Worm (Caenorhabditis elegans): Measurements from ENCODE around the gene pes-23.

Gene pes-23

DNA sequence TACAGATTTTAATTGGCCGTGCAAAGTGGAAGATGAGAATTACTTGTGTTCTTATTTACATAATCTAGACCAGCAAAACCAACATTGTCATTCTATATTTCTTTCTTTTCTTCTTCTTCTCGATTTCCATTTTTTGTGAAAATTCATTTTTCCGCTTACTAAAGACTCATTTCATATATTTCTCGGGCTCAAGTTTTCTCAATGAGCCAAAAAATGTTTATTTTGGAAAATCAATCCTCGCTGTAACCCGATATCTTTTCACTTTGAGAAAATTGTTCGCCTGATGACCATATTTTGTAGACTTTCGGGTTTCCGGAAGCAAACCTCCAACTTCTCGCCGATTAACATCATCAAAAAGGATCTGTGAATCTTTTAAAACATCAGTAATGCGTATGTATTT is 12.8 kb downstream of the pes-23 start, which contains the start of gene nhx-4:
Gene nhx-4 (plus strand): TSS at position 301 of the 400 bp plus-strand sequence.
- TF ChIP-seq ceh-36 (tag; optimal IDR thresholded peaks at IDR 0.05) (no peak), B0310.2 (tag; optimal IDR thresholded peaks at IDR 0.05) (no peak), hnd-1 (tag; optimal IDR thresholded peaks at IDR 0.05) (no peak), ets-7 (tag; optimal IDR thresholded peaks at IDR 0.05) (no peak), aly-1 (tag; optimal IDR thresholded peaks at IDR 0.05) (no peak), pes-1 (GFP tag; IDR thresholded peaks at IDR 0.05) (no peak), ceh-13 (GFP tag; optimal IDR thresholded peaks at IDR 0.05) (no peak), sea-1 (GFP tag; conservative IDR thresholded peaks at IDR 0.05) (no peak), scrt-1 (GFP tag; IDR thresholded peaks at IDR 0.05) (no peak), ama-1 (optimal IDR thresholded peaks at IDR 0.05) (no peak), hmbx-1 (tag; optimal IDR thresholded peaks at IDR 0.05) (no peak), tbx-37 (GFP tag; conservative IDR thresholded peaks at IDR 0.05) (no peak), tra-4 (tag; optimal IDR thresholded peaks at IDR 0.05) (no peak), hmg-4 (GFP tag; optimal IDR thresholded peaks at IDR 0.05) (no peak), tbx-11 (GFP tag; IDR thresholded peaks at IDR 0.05) (no peak), F13C5.2 (tag; optimal IDR thresholded peaks at IDR 0.05) (no peak)

DNA sequence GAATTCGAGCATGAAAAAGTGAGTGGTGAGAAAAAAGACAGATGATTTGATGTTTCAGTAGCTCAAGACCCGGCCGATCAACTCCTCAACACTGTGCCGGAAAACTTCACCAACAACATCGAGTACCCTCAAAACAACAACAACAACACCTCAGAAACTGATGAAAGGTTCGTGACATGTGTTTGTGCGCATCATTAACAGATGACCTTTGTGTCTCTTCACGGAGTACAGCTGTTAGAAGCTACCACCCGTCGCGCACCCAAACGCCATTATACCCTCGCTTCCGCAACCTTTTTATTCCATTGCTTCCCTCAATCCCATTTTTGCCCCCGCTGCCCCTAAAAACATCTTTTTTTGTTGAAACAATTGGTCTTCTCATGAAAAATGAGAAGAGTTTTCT is 14.1 kb downstream of the pes-23 start:
- TF ChIP-seq ceh-13 (GFP tag; optimal IDR thresholded peaks at IDR 0.05) (no peak), tbx-37 (GFP tag; conservative IDR thresholded peaks at IDR 0.05) (no peak), F13C5.2 (tag; optimal IDR thresholded peaks at IDR 0.05) (no peak), sea-1 (GFP tag; conservative IDR thresholded peaks at IDR 0.05) (no peak), flt-1 (GFP tag; IDR thresholded peaks at IDR 0.05) (no peak), aly-1 (tag; optimal IDR thresholded peaks at IDR 0.05) (no peak)

DNA sequence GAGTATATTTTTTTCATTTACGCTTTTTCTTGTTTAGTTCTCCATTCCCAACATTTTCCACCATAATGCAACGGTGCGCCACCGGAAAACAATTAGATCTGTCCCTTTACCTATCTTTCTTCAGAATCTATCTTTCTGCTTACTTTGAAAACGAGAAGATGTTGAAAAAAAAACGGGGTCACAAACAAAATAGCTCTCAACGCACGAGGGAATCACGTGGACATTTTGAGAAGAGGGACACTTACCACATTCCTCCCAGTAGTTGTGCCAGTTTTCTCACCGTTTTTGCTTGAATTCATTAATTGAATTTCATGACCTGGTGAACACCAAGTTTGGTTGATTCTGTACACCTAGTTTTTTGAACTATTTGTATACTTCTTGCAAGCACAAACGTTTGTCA is 15.0 kb downstream of the pes-23 start:
- TF ChIP-seq tra-4 (tag; optimal IDR thresholded peaks at IDR 0.05), result no peak
- no peak for TF ChIP-seq tbx-11 (GFP tag; IDR thresholded peaks at IDR 0.05)
- no peak for TF ChIP-seq F13C5.2 (tag; optimal IDR thresholded peaks at IDR 0.05)
- no peak for TF ChIP-seq tbx-37 (GFP tag; conservative IDR thresholded peaks at IDR 0.05)
- no peak for TF ChIP-seq hnd-1 (tag; optimal IDR thresholded peaks at IDR 0.05)
- no peak for TF ChIP-seq B0310.2 (tag; optimal IDR thresholded peaks at IDR 0.05)
- TF ChIP-seq ceh-36 (tag; optimal IDR thresholded peaks at IDR 0.05), result no peak
- no peak for TF ChIP-seq ceh-13 (GFP tag; optimal IDR thresholded peaks at IDR 0.05)
- no peak for TF ChIP-seq scrt-1 (GFP tag; IDR thresholded peaks at IDR 0.05)
- TF ChIP-seq aly-1 (tag; optimal IDR thresholded peaks at IDR 0.05), result no peak
- no peak for TF ChIP-seq ets-7 (tag; optimal IDR thresholded peaks at IDR 0.05)
- TF ChIP-seq ama-1 (optimal IDR thresholded peaks at IDR 0.05), result no peak
- no peak for TF ChIP-seq sea-1 (GFP tag; conservative IDR thresholded peaks at IDR 0.05)
- no peak for TF ChIP-seq hmbx-1 (tag; optimal IDR thresholded peaks at IDR 0.05)
- TF ChIP-seq flt-1 (GFP tag; IDR thresholded peaks at IDR 0.05), result no peak
- TF ChIP-seq pes-1 (GFP tag; IDR thresholded peaks at IDR 0.05), result no peak

- TF ChIP-seq ets-7 (tag; optimal IDR thresholded peaks at IDR 0.05) (no peak), hmbx-1 (tag; optimal IDR thresholded peaks at IDR 0.05) (no peak), ceh-13 (GFP tag; optimal IDR thresholded peaks at IDR 0.05) (no peak), tra-4 (tag; optimal IDR thresholded peaks at IDR 0.05) (no peak), B0310.2 (tag; optimal IDR thresholded peaks at IDR 0.05) (no peak), tbx-37 (GFP tag; conservative IDR thresholded peaks at IDR 0.05) (no peak), hmg-4 (GFP tag; optimal IDR thresholded peaks at IDR 0.05) (no peak), ceh-36 (tag; optimal IDR thresholded peaks at IDR 0.05) (no peak), scrt-1 (GFP tag; IDR thresholded peaks at IDR 0.05) (no peak), hnd-1 (tag; optimal IDR thresholded peaks at IDR 0.05) (no peak)
These were observed 19.0 kb downstream of the pes-23 start for ce11 chrX:6920132-6920531.

ce11 chrX:6924461-6924860 is 23.3 kb downstream of the pes-23 start, which contains the start of gene otpl-3:
Gene otpl-3, minus strand, starts transcription at chrX:6924764.
- TF ChIP-seq sea-1 (GFP tag; conservative IDR thresholded peaks at IDR 0.05) (no peak), tbx-11 (GFP tag; IDR thresholded peaks at IDR 0.05) (no peak), tra-4 (tag; optimal IDR thresholded peaks at IDR 0.05) (no peak), tbx-37 (GFP tag; conservative IDR thresholded peaks at IDR 0.05) (no peak), B0310.2 (tag; optimal IDR thresholded peaks at IDR 0.05) (no peak), hmbx-1 (tag; optimal IDR thresholded peaks at IDR 0.05) (no peak), ceh-13 (GFP tag; optimal IDR thresholded peaks at IDR 0.05) (no peak), ceh-36 (tag; optimal IDR thresholded peaks at IDR 0.05) (no peak), hnd-1 (tag; optimal IDR thresholded peaks at IDR 0.05) (no peak), hmg-4 (GFP tag; optimal IDR thresholded peaks at IDR 0.05) (no peak), aly-1 (tag; optimal IDR thresholded peaks at IDR 0.05) (no peak), scrt-1 (GFP tag; IDR thresholded peaks at IDR 0.05) (no peak), F13C5.2 (tag; optimal IDR thresholded peaks at IDR 0.05) (no peak)

- TF ChIP-seq flt-1 (GFP tag; IDR thresholded peaks at IDR 0.05), result no peak
- no peak for TF ChIP-seq B0310.2 (tag; optimal IDR thresholded peaks at IDR 0.05)
- TF ChIP-seq tbx-11 (GFP tag; IDR thresholded peaks at IDR 0.05), result no peak
- no peak for TF ChIP-seq sea-1 (GFP tag; conservative IDR thresholded peaks at IDR 0.05)
- TF ChIP-seq tbx-37 (GFP tag; conservative IDR thresholded peaks at IDR 0.05), result no peak
- no peak for TF ChIP-seq hnd-1 (tag; optimal IDR thresholded peaks at IDR 0.05)
- no peak for TF ChIP-seq tra-4 (tag; optimal IDR thresholded peaks at IDR 0.05)
- TF ChIP-seq scrt-1 (GFP tag; IDR thresholded peaks at IDR 0.05), result no peak
- no peak for TF ChIP-seq aly-1 (tag; optimal IDR thresholded peaks at IDR 0.05)
- TF ChIP-seq ceh-13 (GFP tag; optimal IDR thresholded peaks at IDR 0.05), result no peak
- no peak for TF ChIP-seq hmbx-1 (tag; optimal IDR thresholded peaks at IDR 0.05)
- no peak for TF ChIP-seq hmg-4 (GFP tag; optimal IDR thresholded peaks at IDR 0.05)
These were observed 25.8 kb downstream of the pes-23 start for ce11 chrX:6926952-6927351.

DNA sequence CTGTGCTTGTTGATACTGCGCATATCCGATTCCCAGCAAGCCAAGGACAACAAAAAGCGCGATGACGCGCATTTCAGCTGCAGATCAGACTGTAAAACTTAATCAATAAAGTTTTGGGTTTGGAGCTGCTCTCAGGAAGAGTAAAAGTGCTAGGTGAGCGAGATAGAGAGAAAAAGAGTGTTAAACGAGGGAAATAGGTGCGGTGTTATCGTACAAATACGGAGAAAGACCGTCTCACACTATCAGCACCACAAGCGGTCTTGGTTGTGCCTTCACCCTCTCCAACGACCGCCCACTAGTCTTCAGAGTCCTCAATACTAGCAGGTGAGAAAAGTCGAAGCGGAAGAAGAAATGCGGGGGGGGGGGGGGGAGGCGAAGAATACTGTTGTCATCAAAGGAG is 27.4 kb downstream of the pes-23 start, which contains the start of gene F14B8.5:
Gene F14B8.5 (minus strand): TSS at position 127 of the 400 bp plus-strand sequence.
- TF ChIP-seq ets-7 (tag; optimal IDR thresholded peaks at IDR 0.05) (no peak), aly-1 (tag; optimal IDR thresholded peaks at IDR 0.05) (no peak), ceh-36 (tag; optimal IDR thresholded peaks at IDR 0.05) (no peak), B0310.2 (tag; optimal IDR thresholded peaks at IDR 0.05) (no peak), hnd-1 (tag; optimal IDR thresholded peaks at IDR 0.05) (no peak), tra-4 (tag; optimal IDR thresholded peaks at IDR 0.05) (no peak), tbx-37 (GFP tag; conservative IDR thresholded peaks at IDR 0.05) (no peak), ama-1 (optimal IDR thresholded peaks at IDR 0.05) (no peak), hmbx-1 (tag; optimal IDR thresholded peaks at IDR 0.05) (no peak), tbx-11 (GFP tag; IDR thresholded peaks at IDR 0.05) (no peak), pes-1 (GFP tag; IDR thresholded peaks at IDR 0.05) (no peak), hmg-4 (GFP tag; optimal IDR thresholded peaks at IDR 0.05) (no peak), scrt-1 (GFP tag; IDR thresholded peaks at IDR 0.05) (no peak), flt-1 (GFP tag; IDR thresholded peaks at IDR 0.05) (no peak)
